Fruit fly (Drosophila melanogaster) whole organism, prepupa: ENCODE data around the gene CG9586.

Experiments
- CG10631 ChIP-seq: fragments of 200-800 bp; sonication (Bioruptor generic); optimal IDR thresholded peaks from 2 replicates; lab custom pipeline; 2016; ENCODE audit warnings: missing biosample characterization, missing genetic modification characterization
- CG10669 ChIP-seq: fragments of 200-800 bp; sonication (Bioruptor generic); optimal IDR thresholded peaks from 3 replicates; lab custom pipeline; 2018; ENCODE audit warnings: missing biosample characterization, mild to moderate bottlenecking, missing genetic modification characterization, moderate library complexity
- CG11762 ChIP-seq: fragments of 200-800 bp; sonication (Bioruptor generic); optimal IDR thresholded peaks from 3 replicates; lab custom pipeline; 2016; ENCODE audit warnings: missing biosample characterization, missing genetic modification characterization; ENCODE audit not compliant: insufficient read depth
- CG11902 ChIP-seq: fragments of 200-800 bp; sonication (Bioruptor generic); optimal IDR thresholded peaks from 3 replicates; lab custom pipeline; 2016; ENCODE audit warnings: missing biosample characterization, missing genetic modification characterization
- CG15336 ChIP-seq: fragments of 200-800 bp; sonication (Bioruptor generic); IDR thresholded peaks from 2 replicates; pipeline ENCODE4 v1.3.6; 2022; ENCODE audit warnings: missing biosample characterization, missing genetic modification characterization
- CG1621 ChIP-seq: fragments of 200-800 bp; sonication (Bioruptor generic); optimal IDR thresholded peaks from 3 replicates; lab custom pipeline; 2018; ENCODE audit warnings: missing biosample characterization, mild to moderate bottlenecking, missing genetic modification characterization
- CG16779 ChIP-seq: fragments of 200-800 bp; sonication (Bioruptor generic); optimal IDR thresholded peaks from 3 replicates; lab custom pipeline; 2017; ENCODE audit warnings: missing biosample characterization, mild to moderate bottlenecking, missing genetic modification characterization
- CG3032 ChIP-seq: fragments of 200-800 bp; optimal IDR thresholded peaks from 2 replicates; lab custom pipeline; 2019; ENCODE audit warnings: missing biosample characterization, mild to moderate bottlenecking, missing genetic modification characterization, moderate library complexity
- CG31627 ChIP-seq: fragments of 200-800 bp; sonication (Bioruptor generic); optimal IDR thresholded peaks from 3 replicates; lab custom pipeline; 2016; ENCODE audit warnings: missing biosample characterization, missing genetic modification characterization
- CG32006 ChIP-seq: fragments of 200-800 bp; sonication (Bioruptor generic); optimal IDR thresholded peaks from 3 replicates; lab custom pipeline; 2017; ENCODE audit warnings: missing biosample characterization, mild to moderate bottlenecking, missing genetic modification characterization
- CG4318 ChIP-seq: fragments of 200-800 bp; sonication (Bioruptor generic); optimal IDR thresholded peaks from 3 replicates; lab custom pipeline; 2017; ENCODE audit warnings: missing biosample characterization, mild to moderate bottlenecking, missing genetic modification characterization
- CG6163 ChIP-seq: fragments of 200-800 bp; sonication (Bioruptor generic); IDR thresholded peaks from 3 replicates; pipeline ENCODE4 v1.3.6; 2022; ENCODE audit warnings: missing biosample characterization, missing genetic modification characterization
- CG6276 ChIP-seq: fragments of 200-800 bp; sonication (Bioruptor generic); optimal IDR thresholded peaks from 2 replicates; lab custom pipeline; 2017; ENCODE audit warnings: missing biosample characterization, mild to moderate bottlenecking, missing genetic modification characterization
- CG6808 ChIP-seq: fragments of 200-800 bp; sonication (Bioruptor generic); optimal IDR thresholded peaks from 3 replicates; lab custom pipeline; 2017; ENCODE audit warnings: missing biosample characterization, missing genetic modification characterization, mild to moderate bottlenecking, moderate library complexity, missing genetic modification reagents
- CG7368 ChIP-seq: fragments of 200-800 bp; sonication (Bioruptor generic); optimal IDR thresholded peaks from 3 replicates; lab custom pipeline; 2016; ENCODE audit warnings: missing biosample characterization, missing genetic modification characterization
- CG8119 ChIP-seq: fragments of 200-800 bp; sonication (Bioruptor generic); IDR thresholded peaks from 3 replicates; pipeline ENCODE4 v1.3.6; 2022; ENCODE audit warnings: missing biosample characterization, missing genetic modification characterization
- Eip75B ChIP-seq: fragments of 200-800 bp; sonication (Bioruptor generic); optimal IDR thresholded peaks from 3 replicates; lab custom pipeline; 2016; ENCODE audit warnings: missing biosample characterization, missing genetic modification characterization
- Eip78C ChIP-seq: fragments of 200-800 bp; sonication (Bioruptor generic); peaks from one replicate; lab custom pipeline; 2016; ENCODE audit warnings: missing biosample characterization, missing genetic modification characterization
- Gug ChIP-seq: fragments of 200-800 bp; sonication (Bioruptor generic); IDR thresholded peaks from 2 replicates; pipeline ENCODE4 v1.3.6; 2022; ENCODE audit warnings: missing biosample characterization, missing genetic modification characterization
- Hr39 ChIP-seq: fragments of 200-800 bp; sonication (Bioruptor generic); optimal IDR thresholded peaks from 2 replicates; lab custom pipeline; 2016; ENCODE audit warnings: missing biosample characterization, missing genetic modification characterization
- Lpt ChIP-seq: fragments of 200-800 bp; sonication (Bioruptor generic); optimal IDR thresholded peaks from 3 replicates; lab custom pipeline; 2016; ENCODE audit warnings: missing biosample characterization, missing genetic modification characterization
- Met ChIP-seq: fragments of 200-800 bp; sonication (Bioruptor generic); optimal IDR thresholded peaks from 3 replicates; lab custom pipeline; 2016; ENCODE audit warnings: missing biosample characterization, missing genetic modification characterization
- OdsH ChIP-seq: fragments of 200-800 bp; sonication (Bioruptor generic); optimal IDR thresholded peaks from 3 replicates; lab custom pipeline; 2016; ENCODE audit warnings: missing biosample characterization, missing genetic modification characterization
- Smox ChIP-seq: fragments of 200-800 bp; sonication (Bioruptor generic); optimal IDR thresholded peaks from 3 replicates; lab custom pipeline; 2016; ENCODE audit warnings: missing biosample characterization, missing genetic modification characterization
- Sox14 ChIP-seq: fragments of 200-800 bp; sonication (Bioruptor generic); optimal IDR thresholded peaks from 3 replicates; lab custom pipeline; 2016; ENCODE audit warnings: missing biosample characterization, missing genetic modification characterization
- achi ChIP-seq: fragments of 200-800 bp; sonication (Bioruptor generic); optimal IDR thresholded peaks from 3 replicates; lab custom pipeline; 2016; ENCODE audit warnings: missing biosample characterization, missing genetic modification characterization
- cyc ChIP-seq: fragments of 200-800 bp; sonication (Bioruptor generic); optimal IDR thresholded peaks from 3 replicates; lab custom pipeline; 2016; ENCODE audit warnings: missing biosample characterization, missing genetic modification characterization
- dac ChIP-seq: fragments of 200-800 bp; sonication (Bioruptor generic); optimal IDR thresholded peaks from 2 replicates; lab custom pipeline; 2017; ENCODE audit warnings: missing biosample characterization, mild to moderate bottlenecking, missing genetic modification characterization
- dsx ChIP-seq: fragments of 200-800 bp; optimal IDR thresholded peaks from 3 replicates; lab custom pipeline; 2019; ENCODE audit warnings: missing biosample characterization, mild to moderate bottlenecking, missing genetic modification characterization, moderate library complexity; ENCODE audit not compliant: poor library complexity, severe bottlenecking
- eg ChIP-seq: fragments of 200-800 bp; sonication (Bioruptor generic); IDR thresholded peaks from 3 replicates; pipeline ENCODE4 v1.3.6; 2022; ENCODE audit warnings: missing biosample characterization, missing genetic modification characterization
- fd59A ChIP-seq: fragments of 200-800 bp; sonication (Bioruptor generic); optimal IDR thresholded peaks from 2 replicates; lab custom pipeline; 2017; ENCODE audit warnings: missing biosample characterization, mild to moderate bottlenecking, missing genetic modification characterization, missing genetic modification reagents
- fkh ChIP-seq: fragments of 200-800 bp; sonication (Bioruptor generic); optimal IDR thresholded peaks from 3 replicates; lab custom pipeline; 2017; ENCODE audit warnings: missing biosample characterization, mild to moderate bottlenecking, missing genetic modification characterization, moderate library complexity
- lz ChIP-seq: fragments of 200-800 bp; sonication (Bioruptor generic); optimal IDR thresholded peaks from 3 replicates; lab custom pipeline; 2016; ENCODE audit warnings: missing biosample characterization, missing genetic modification characterization
- pdm3 ChIP-seq: fragments of 200-800 bp; sonication (Bioruptor generic); optimal IDR thresholded peaks from 3 replicates; lab custom pipeline; 2016; ENCODE audit warnings: missing biosample characterization, missing genetic modification characterization
- ss ChIP-seq, 2 experiments: fragments of 200-800 bp; sonication (Bioruptor generic); optimal IDR thresholded peaks; 2 replicates in 1 of 2; 3 replicates in 1 of 2; lab custom pipeline; 2017 to 2018; ENCODE audit warnings: mild to moderate bottlenecking in 2 of 2, missing biosample characterization in 2 of 2, missing genetic modification characterization in 2 of 2, moderate library complexity in 1 of 2
- svp ChIP-seq: fragments of 200-800 bp; sonication (Bioruptor generic); peaks from one replicate; lab custom pipeline; 2016; ENCODE audit warnings: missing biosample characterization, missing genetic modification characterization
- topi ChIP-seq: fragments of 200-800 bp; sonication (Bioruptor generic); optimal IDR thresholded peaks from 3 replicates; lab custom pipeline; 2016; ENCODE audit warnings: missing biosample characterization, missing genetic modification characterization

CG9586 gene

DNA sequence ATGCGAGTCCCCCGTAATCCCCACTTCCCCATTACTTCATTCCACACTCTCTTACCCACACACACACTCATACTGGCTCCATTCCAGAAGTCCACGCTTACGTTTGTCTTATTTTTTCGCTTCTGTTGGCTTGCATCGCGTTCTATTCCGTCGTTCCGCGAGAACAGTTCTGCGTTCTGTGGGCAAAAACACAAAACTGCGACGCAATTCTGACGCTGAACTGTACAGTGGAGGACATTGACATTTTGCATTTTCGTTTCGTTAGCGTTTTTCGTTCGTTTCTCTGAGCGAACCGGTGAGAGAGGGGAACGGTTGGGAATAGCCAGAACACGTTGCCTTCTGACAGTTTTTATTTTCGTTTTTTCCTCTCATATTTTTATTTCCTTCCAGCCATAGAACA lies 37.1 kb upstream of the CG9586 start (continued):
- no peak for TF ChIP-seq CG31627 (GFP tag; lab: Kevin White, UChicago)
- no peak for TF ChIP-seq CG11902 (GFP tag; lab: Kevin White, UChicago)
- no peak for TF ChIP-seq cyc
- no peak for TF ChIP-seq CG4318
- TF ChIP-seq achi (GFP tag; lab: Kevin White, UChicago), result no peak
- TF ChIP-seq dsx (GFP tag; lab: Kevin White, UChicago), result peak; percentile 62
- TF ChIP-seq CG16779, result peak; percentile 27
- TF ChIP-seq CG7368 (GFP tag; lab: Kevin White, UChicago), result no peak
- peak; percentile 19 for TF ChIP-seq CG6276 (GFP tag; lab: Kevin White, UChicago)
- TF ChIP-seq eg (GFP tag; lab: Robert Waterston, UW), result peak; percentile 64; the same call in 2 of the 3 replicates
- TF ChIP-seq Sox14 (GFP tag; lab: Kevin White, UChicago), result peak; percentile 59
- no peak for TF ChIP-seq Gug
- no peak for TF ChIP-seq Hr39
- TF ChIP-seq CG11762, result no peak
- no peak for TF ChIP-seq CG10669 (GFP tag; lab: Kevin White, UChicago)
- peak; percentile 86 for TF ChIP-seq CG6163 (GFP tag; lab: Robert Waterston, UW)
- no peak for TF ChIP-seq lz (GFP tag; lab: Kevin White, UChicago)
- TF ChIP-seq Smox (GFP tag; lab: Kevin White, UChicago), result no peak
- peak; percentile 69 for TF ChIP-seq Lpt
- no peak for TF ChIP-seq dac (GFP tag; lab: Kevin White, UChicago)
- TF ChIP-seq, all 60 proteins: peak for 30

DNA sequence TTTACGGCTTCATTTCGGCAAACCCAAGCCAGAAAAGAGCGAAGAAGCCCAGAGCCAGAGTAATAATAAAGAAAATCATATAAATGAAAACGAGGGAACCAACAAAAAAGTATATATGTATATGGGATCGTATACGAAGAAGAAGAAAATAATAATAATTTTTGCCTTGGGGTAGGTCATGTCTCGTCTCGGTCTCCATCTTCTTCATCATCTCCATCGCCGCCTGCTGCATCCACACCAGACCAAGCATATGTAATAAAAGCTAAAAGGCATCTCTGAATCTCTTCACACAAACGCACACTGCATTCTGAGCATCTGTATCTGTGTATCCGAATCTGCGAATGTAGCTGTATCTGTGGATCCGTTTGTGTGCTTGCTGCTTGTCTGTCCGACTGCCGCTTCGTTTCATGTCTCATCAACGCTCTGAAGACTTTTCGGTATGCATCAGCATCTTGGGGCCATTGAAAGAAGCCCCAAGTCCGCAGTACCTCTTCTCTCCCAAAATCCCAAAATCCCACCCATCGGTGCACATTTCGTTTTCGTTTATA lies 32.1 kb upstream of the CG9586 start:
- no peak for TF ChIP-seq CG3032 (tag; lab: Kevin White, UChicago)
- TF ChIP-seq Met (GFP tag; lab: Kevin White, UChicago), result no peak
- peak; percentile 22 for TF ChIP-seq CG6808 (GFP tag; lab: Kevin White, UChicago)
- no peak for TF ChIP-seq OdsH
- peak; percentile 49 for TF ChIP-seq dsx (GFP tag; lab: Kevin White, UChicago)
- TF ChIP-seq Eip75B (GFP tag; lab: Kevin White, UChicago), result no peak
- TF ChIP-seq Lpt, result peak; percentile 4
- TF ChIP-seq CG10631, result no peak
- peak; percentile 41 to 52 for TF ChIP-seq ss (GFP tag; optimal IDR thresholded peaks at IDR 0.05; lab: Kevin White, UChicago)
- no peak for TF ChIP-seq topi (GFP tag; lab: Kevin White, UChicago)
- TF ChIP-seq eg (GFP tag; lab: Robert Waterston, UW), result no peak; the same call in 2 of the 3 replicates
- no peak for TF ChIP-seq Smox (GFP tag; lab: Kevin White, UChicago)
- TF ChIP-seq Eip78C (GFP tag; lab: Kevin White, UChicago), result peak; percentile 25
- TF ChIP-seq pdm3, result no peak
- no peak for TF ChIP-seq CG11902 (GFP tag; lab: Kevin White, UChicago)
- peak; percentile 46 for TF ChIP-seq CG1621
- TF ChIP-seq svp, result no peak
- 0 out of 3 replicates have a peak, but pooled peaks have one; percentile 18 for TF ChIP-seq CG6163 (GFP tag; lab: Robert Waterston, UW)

DNA sequence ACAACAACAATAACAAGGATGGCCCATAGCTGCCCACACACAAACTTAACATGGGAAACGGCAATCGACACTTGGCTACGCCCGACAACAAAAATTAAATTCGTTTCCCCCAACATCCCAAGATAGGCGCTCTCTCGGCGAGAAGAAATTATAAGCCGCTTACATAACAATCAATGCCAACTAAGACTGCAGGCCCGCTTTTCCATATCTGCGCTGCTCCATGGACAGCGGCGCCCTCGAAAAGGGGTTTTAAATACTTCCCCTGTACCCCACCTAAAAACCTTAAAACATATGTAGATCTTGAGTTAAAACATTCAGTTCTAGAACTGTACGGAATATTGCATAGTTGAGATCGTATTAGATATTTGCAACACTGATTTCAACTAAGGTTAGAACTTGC lies 28.3 kb upstream of the CG9586 start:
- TF ChIP-seq fd59A (GFP tag; lab: Kevin White, UChicago), result no peak
- no peak for TF ChIP-seq Sox14 (GFP tag; lab: Kevin White, UChicago)
- TF ChIP-seq CG8119 (GFP tag; lab: Robert Waterston, UW), result 0 out of 3 replicates have a peak, but pooled peaks have one; percentile 26
- no peak for TF ChIP-seq CG15336 (GFP tag; lab: Robert Waterston, UW)
- TF ChIP-seq OdsH, result no peak
- TF ChIP-seq fkh, result no peak
- TF ChIP-seq CG32006 (GFP tag; lab: Kevin White, UChicago), result peak; percentile 32
- TF ChIP-seq, all 60 proteins: peak for 2
